Fruit fly (Drosophila melanogaster) whole organism, embryonic: ENCODE measurements around the gene CNPYb.

ENCODE experiments used
- Ada2b ChIP-seq: fragments of 200-800 bp; sonication (Bioruptor generic); IDR thresholded peaks from 2 replicates; pipeline ENCODE4 v1.3.6; 2022; ENCODE audit warnings: missing biosample characterization, missing genetic modification characterization
- Asciz ChIP-seq: fragments of 200-800 bp; sonication (Bioruptor generic); optimal IDR thresholded peaks from 2 replicates; lab custom pipeline; 2017; ENCODE audit warnings: missing biosample characterization, mild to moderate bottlenecking, missing genetic modification characterization, missing genetic modification reagents
- BEAF-32 ChIP-seq: fragments of 200-800 bp; sonication (Bioruptor generic); optimal IDR thresholded peaks from 3 replicates; lab custom pipeline; 2017; ENCODE audit warnings: missing biosample characterization, missing genetic modification characterization, mild to moderate bottlenecking, moderate library complexity, missing genetic modification reagents
- Bgb ChIP-seq: fragments of 200-800 bp; sonication (Bioruptor generic); IDR thresholded peaks from 2 replicates; pipeline ENCODE4 v1.3.6; 2022; ENCODE audit warnings: missing biosample characterization, missing genetic modification characterization; ENCODE audit not compliant: partially characterized antibody
- CG10209 ChIP-seq: fragments of 200-800 bp; sonication (Bioruptor generic); optimal IDR thresholded peaks from 3 replicates; lab custom pipeline; 2017; ENCODE audit warnings: missing biosample characterization, mild to moderate bottlenecking, missing genetic modification characterization, missing genetic modification reagents
- CG10462 ChIP-seq: fragments of 200-800 bp; sonication (Bioruptor generic); optimal IDR thresholded peaks from 2 replicates; lab custom pipeline; 2016; ENCODE audit warnings: missing biosample characterization, missing genetic modification characterization
- CG10565 ChIP-seq: fragments of 200-800 bp; sonication (Bioruptor generic); optimal IDR thresholded peaks from 3 replicates; lab custom pipeline; 2016; ENCODE audit warnings: missing biosample characterization, mild to moderate bottlenecking, missing genetic modification characterization
- CG14667 ChIP-seq: fragments of 200-800 bp; sonication (Bioruptor generic); IDR thresholded peaks from 2 replicates; pipeline ENCODE4 v1.3.6; 2022; ENCODE audit warnings: missing biosample characterization, missing genetic modification characterization
- CG14710 ChIP-seq: fragments of 200-800 bp; sonication (Bioruptor generic); optimal IDR thresholded peaks from 3 replicates; lab custom pipeline; 2019; ENCODE audit warnings: missing biosample characterization, mild to moderate bottlenecking, missing genetic modification characterization, moderate library complexity
- CG2875 ChIP-seq: fragments of 200-800 bp; sonication (Bioruptor generic); optimal IDR thresholded peaks from 2 replicates; lab custom pipeline; 2017; ENCODE audit warnings: missing biosample characterization, mild to moderate bottlenecking, missing genetic modification characterization, missing genetic modification reagents
- CG31365 ChIP-seq: fragments of 200-800 bp; sonication (Bioruptor generic); optimal IDR thresholded peaks from 2 replicates; lab custom pipeline; 2018; ENCODE audit warnings: missing biosample characterization, mild to moderate bottlenecking, missing genetic modification characterization
- CG32772 ChIP-seq: fragments of 200-800 bp; sonication (Bioruptor generic); IDR thresholded peaks from 2 replicates; pipeline ENCODE4 v1.3.6; 2022; ENCODE audit warnings: missing biosample characterization, missing genetic modification characterization
- CG3407 ChIP-seq: fragments of 200-800 bp; sonication (Bioruptor generic); optimal IDR thresholded peaks from 2 replicates; lab custom pipeline; 2018; ENCODE audit warnings: missing biosample characterization, mild to moderate bottlenecking, missing genetic modification characterization
- CG3838 ChIP-seq: fragments of 200-800 bp; sonication (Bioruptor generic); optimal IDR thresholded peaks from 3 replicates; lab custom pipeline; 2016; ENCODE audit warnings: missing biosample characterization, missing genetic modification characterization
- CG3847 ChIP-seq: fragments of 200-800 bp; sonication (Bioruptor generic); IDR thresholded peaks from 2 replicates; pipeline ENCODE4 v1.3.6; 2022; ENCODE audit warnings: missing biosample characterization, missing genetic modification characterization
- CG4404 ChIP-seq: fragments of 200-800 bp; sonication (Bioruptor generic); IDR thresholded peaks from 2 replicates; pipeline ENCODE4 v1.3.6; 2022; ENCODE audit warnings: missing biosample characterization, missing genetic modification characterization
- CG7556 ChIP-seq: fragments of 200-800 bp; sonication (Bioruptor generic); optimal IDR thresholded peaks from 2 replicates; lab custom pipeline; 2017; ENCODE audit warnings: missing biosample characterization, mild to moderate bottlenecking, missing genetic modification characterization
- CG7963 ChIP-seq: fragments of 200-800 bp; sonication (Bioruptor generic); IDR thresholded peaks from 3 replicates; pipeline ENCODE4 v1.3.6; 2022; ENCODE audit warnings: missing biosample characterization, missing genetic modification characterization; ENCODE audit not compliant: partially characterized antibody
- CG8359 ChIP-seq: fragments of 200-800 bp; sonication (Bioruptor generic); optimal IDR thresholded peaks from 2 replicates; lab custom pipeline; 2017; ENCODE audit warnings: missing biosample characterization, mild to moderate bottlenecking, missing genetic modification characterization, borderline replicate concordance
- CG9797 ChIP-seq: fragments of 200-800 bp; sonication (Bioruptor generic); optimal IDR thresholded peaks from 3 replicates; lab custom pipeline; 2018; ENCODE audit warnings: missing biosample characterization, mild to moderate bottlenecking, missing genetic modification characterization
- D19A ChIP-seq: fragments of 200-800 bp; optimal IDR thresholded peaks from 3 replicates; lab custom pipeline; 2019; ENCODE audit warnings: missing biosample characterization, mild to moderate bottlenecking, missing genetic modification characterization, moderate library complexity
- Dp ChIP-seq: fragments of 200-800 bp; sonication (Bioruptor generic); optimal IDR thresholded peaks from 2 replicates; lab custom pipeline; 2018; ENCODE audit warnings: missing biosample characterization, mild to moderate bottlenecking, missing genetic modification characterization, moderate library complexity
- E2f2 ChIP-seq: fragments of 200-800 bp; sonication (Bioruptor generic); IDR thresholded peaks from 2 replicates; pipeline ENCODE4 v1.3.6; 2022; ENCODE audit warnings: missing biosample characterization, missing genetic modification characterization
- Fer1 ChIP-seq: fragments of 200-800 bp; sonication (Bioruptor generic); optimal IDR thresholded peaks from 2 replicates; lab custom pipeline; 2017; ENCODE audit warnings: missing biosample characterization, mild to moderate bottlenecking, missing genetic modification characterization
- H2.0 ChIP-seq: fragments of 200-800 bp; sonication (Bioruptor generic); IDR thresholded peaks from 2 replicates; pipeline ENCODE4 v1.3.6; 2022; ENCODE audit warnings: missing biosample characterization, missing genetic modification characterization
- HLHmδ ChIP-seq: fragments of 200-800 bp; sonication (Bioruptor generic); optimal IDR thresholded peaks from 2 replicates; lab custom pipeline; 2018; ENCODE audit warnings: missing biosample characterization, mild to moderate bottlenecking, missing genetic modification characterization, moderate library complexity
- HmgZ ChIP-seq: fragments of 200-800 bp; sonication (Bioruptor generic); optimal IDR thresholded peaks from 2 replicates; lab custom pipeline; 2018; ENCODE audit warnings: missing biosample characterization, mild to moderate bottlenecking, missing genetic modification characterization
- MBD-R2 ChIP-seq: fragments of 200-800 bp; sonication (Bioruptor generic); IDR thresholded peaks from 2 replicates; pipeline ENCODE4 v1.3.6; 2022; ENCODE audit warnings: missing biosample characterization, missing genetic modification characterization
- MESR4 ChIP-seq: fragments of 200-800 bp; sonication (Bioruptor generic); optimal IDR thresholded peaks from 2 replicates; lab custom pipeline; 2018; ENCODE audit warnings: missing biosample characterization, mild to moderate bottlenecking, missing genetic modification characterization, moderate library complexity
- Myb ChIP-seq: fragments of 200-800 bp; sonication (Bioruptor generic); optimal IDR thresholded peaks from 2 replicates; lab custom pipeline; 2016; ENCODE audit warnings: missing biosample characterization, missing genetic modification characterization
- Sin3A ChIP-seq: fragments of >200 bp; optimal IDR thresholded peaks from 2 replicates; lab custom pipeline; 2018
- Taf1 ChIP-seq: fragments of 200-800 bp; sonication (Bioruptor generic); IDR thresholded peaks from 2 replicates; pipeline ENCODE4 v1.3.6; 2022; ENCODE audit warnings: missing biosample characterization, missing genetic modification characterization
- Tbp ChIP-seq: fragments of >200 bp; optimal IDR thresholded peaks from 2 replicates; lab custom pipeline; 2018; ENCODE audit warnings: missing biosample characterization, missing genetic modification characterization
- Xbp1 ChIP-seq: fragments of 200-800 bp; sonication (Bioruptor generic); optimal IDR thresholded peaks from 3 replicates; lab custom pipeline; 2016; ENCODE audit warnings: missing biosample characterization, mild to moderate bottlenecking, missing genetic modification characterization
- YL-1 ChIP-seq: fragments of 200-800 bp; sonication (Bioruptor generic); optimal IDR thresholded peaks from 3 replicates; lab custom pipeline; 2017; ENCODE audit warnings: missing biosample characterization, mild to moderate bottlenecking, missing genetic modification characterization
- al ChIP-seq: fragments of 200-800 bp; sonication (Bioruptor generic); IDR thresholded peaks from 2 replicates; pipeline ENCODE4 v1.3.6; 2022; ENCODE audit warnings: missing biosample characterization, missing genetic modification characterization
- ara ChIP-seq: fragments of 200-800 bp; sonication (Bioruptor generic); IDR thresholded peaks from 2 replicates; pipeline ENCODE4 v1.3.6; 2022; ENCODE audit warnings: missing biosample characterization, missing genetic modification characterization
- ash1 ChIP-seq: fragments of 200-800 bp; sonication (Bioruptor generic); optimal IDR thresholded peaks from 2 replicates; lab custom pipeline; 2018; ENCODE audit warnings: missing biosample characterization, mild to moderate bottlenecking, missing genetic modification characterization
- bcd ChIP-seq: fragments of 200-800 bp; sonication (Bioruptor generic); optimal IDR thresholded peaks from 2 replicates; lab custom pipeline; 2017; ENCODE audit warnings: missing biosample characterization, mild to moderate bottlenecking, missing genetic modification characterization
- mam ChIP-seq: fragments of 200-800 bp; sonication (Bioruptor generic); optimal IDR thresholded peaks from 3 replicates; lab custom pipeline; 2016; ENCODE audit warnings: missing biosample characterization, missing genetic modification characterization
- nerfin-1 ChIP-seq: fragments of 200-800 bp; sonication (Bioruptor generic); optimal IDR thresholded peaks from 3 replicates; lab custom pipeline; 2019; ENCODE audit warnings: missing biosample characterization, mild to moderate bottlenecking, missing genetic modification characterization, moderate library complexity
- nmo ChIP-seq: fragments of 200-800 bp; sonication (Bioruptor generic); optimal IDR thresholded peaks from 2 replicates; lab custom pipeline; 2018; ENCODE audit warnings: missing biosample characterization, mild to moderate bottlenecking, missing genetic modification characterization, moderate library complexity
- pb ChIP-seq: fragments of 200-800 bp; sonication (Bioruptor generic); optimal IDR thresholded peaks from 3 replicates; lab custom pipeline; 2016; ENCODE audit warnings: missing biosample characterization, missing genetic modification characterization
- phol ChIP-seq: fragments of 200-800 bp; sonication (Bioruptor generic); optimal IDR thresholded peaks from 3 replicates; lab custom pipeline; 2018; ENCODE audit warnings: missing biosample characterization, mild to moderate bottlenecking, missing genetic modification characterization, moderate library complexity
- pnt ChIP-seq: fragments of 200-800 bp; sonication (Bioruptor generic); optimal IDR thresholded peaks from 3 replicates; lab custom pipeline; 2016; ENCODE audit warnings: missing biosample characterization, missing genetic modification characterization
- psq ChIP-seq: fragments of 200-800 bp; sonication (Bioruptor generic); optimal IDR thresholded peaks from 2 replicates; lab custom pipeline; 2017; ENCODE audit warnings: missing biosample characterization, missing genetic modification characterization
- pum ChIP-seq: fragments of 200-800 bp; sonication (Bioruptor generic); optimal IDR thresholded peaks from 2 replicates; lab custom pipeline; 2016; ENCODE audit warnings: missing biosample characterization, missing genetic modification characterization
- shn ChIP-seq: fragments of 200-800 bp; sonication (Bioruptor generic); optimal IDR thresholded peaks from 3 replicates; lab custom pipeline; 2016; ENCODE audit warnings: missing biosample characterization, missing genetic modification characterization
- stwl ChIP-seq: fragments of 200-800 bp; sonication (Bioruptor generic); optimal IDR thresholded peaks from 3 replicates; lab custom pipeline; 2018; ENCODE audit warnings: missing biosample characterization, mild to moderate bottlenecking, missing genetic modification characterization, moderate library complexity
- twi ChIP-seq: fragments of 200-800 bp; optimal IDR thresholded peaks from 2 replicates; lab custom pipeline; 2019; ENCODE audit warnings: missing biosample characterization, mild to moderate bottlenecking, missing genetic modification characterization, moderate library complexity

CNPYb gene

DNA sequence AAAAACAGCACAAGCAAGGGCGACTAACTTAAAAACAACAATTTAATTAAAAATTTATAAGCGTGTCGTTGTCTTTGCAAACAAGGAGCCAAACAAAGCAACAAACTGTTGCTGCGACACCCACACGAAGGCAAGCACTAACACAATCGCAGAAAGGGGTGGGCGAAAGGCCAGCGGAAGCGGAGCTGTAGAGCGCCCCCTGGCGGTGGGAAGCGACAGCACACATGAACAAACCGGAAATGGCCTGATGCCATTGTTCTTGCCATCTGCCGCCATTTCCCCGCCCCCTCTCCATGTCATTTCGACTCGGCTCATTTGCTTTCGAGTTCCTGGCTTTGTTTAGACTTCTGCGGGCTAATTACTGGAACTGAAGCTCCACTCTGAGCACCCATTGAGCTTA is 36.6 kb upstream of the CNPYb start (continued):
- TF ChIP-seq nmo (no peak), Sin3A (no peak), CG14710 (tag; lab: Kevin White, UChicago) (no peak), CG31365 (tag; lab: Kevin White, UChicago) (peak; percentile 27), CG8359 (GFP tag; lab: Kevin White, UChicago) (no peak), CG2875 (GFP tag; lab: Kevin White, UChicago) (peak; percentile 21), CG3847 (GFP tag; lab: Robert Waterston, UW) (no peak), Tbp (GFP tag; lab: Kevin White, UChicago) (no peak), bcd (GFP tag; lab: Kevin White, UChicago) (peak; percentile 44), Ada2b (GFP tag; lab: Robert Waterston, UW) (peak; percentile 28; the same call in 1 of the 2 replicates), Xbp1 (GFP tag; lab: Kevin White, UChicago) (no peak), pnt (no peak), al (GFP tag; lab: Robert Waterston, UW) (no peak), pb (GFP tag; lab: Kevin White, UChicago) (peak; percentile 24), HmgZ (tag; lab: Kevin White, UChicago) (no peak), Taf1 (GFP tag; lab: Robert Waterston, UW) (no peak), Fer1 (peak; percentile 73), D19A (no peak), CG14667 (GFP tag; lab: Robert Waterston, UW) (0 out of 2 replicates have a peak, but pooled peaks have one; percentile 24), nerfin-1 (tag; lab: Kevin White, UChicago) (peak; percentile 13), CG4404 (GFP tag; lab: Robert Waterston, UW) (no peak), CG3407 (GFP tag; lab: Kevin White, UChicago) (no peak), pum (no peak), mam (GFP tag; lab: Kevin White, UChicago) (no peak), ara (GFP tag; lab: Robert Waterston, UW) (peak; percentile 40; the same call in 1 of the 2 replicates), psq (GFP tag; lab: Kevin White, UChicago) (no peak), ash1 (no peak), twi (tag; lab: Kevin White, UChicago) (no peak)

- TF ChIP-seq HLHmδ, result no peak
- TF ChIP-seq Myb, result no peak
- no peak for TF ChIP-seq CG3407 (GFP tag; lab: Kevin White, UChicago)
- no peak for TF ChIP-seq mam (GFP tag; lab: Kevin White, UChicago)
- no peak for TF ChIP-seq E2f2
- TF ChIP-seq CG7556 (GFP tag; lab: Kevin White, UChicago), result no peak
- no peak for TF ChIP-seq CG10209 (GFP tag; lab: Kevin White, UChicago)
- TF ChIP-seq Asciz (GFP tag; lab: Kevin White, UChicago), result no peak
- no peak for TF ChIP-seq CG7963
- no peak for TF ChIP-seq CG3838
- no peak for TF ChIP-seq phol
These were observed 33.5 kb upstream of the CNPYb start, which contains the start of gene Spn75F for dm6 chr3L:19129565-19129964. Gene Spn75F, minus strand, starts transcription at chr3L:19129665.

DNA sequence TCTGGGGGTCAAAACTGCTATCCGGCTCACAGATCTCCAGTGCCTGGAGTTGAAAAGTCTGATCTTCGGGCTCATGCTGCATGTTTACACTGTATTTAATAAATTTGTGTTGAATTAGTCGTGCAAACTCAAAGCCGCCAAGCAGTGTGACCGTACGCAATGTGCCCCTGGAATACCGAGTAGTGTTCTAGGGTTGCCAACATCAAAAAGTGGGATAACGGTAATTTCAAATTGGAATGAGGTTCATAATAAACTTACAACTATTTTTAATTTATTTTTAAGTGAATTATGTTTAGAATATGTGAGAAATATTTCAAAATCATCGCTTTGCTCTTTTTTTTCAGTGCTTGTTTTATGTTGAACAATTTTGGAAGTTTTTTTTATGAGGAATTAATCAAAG is 4.2 kb upstream of the CNPYb start, which contains the start of gene Gem2:
Gene Gem2 (minus strand): TSS at position 176 of the 400 bp plus-strand sequence.
- TF ChIP-seq stwl (peak; percentile 98), HmgZ (tag; lab: Kevin White, UChicago) (peak; percentile 41), CG9797 (GFP tag; lab: Kevin White, UChicago) (peak; percentile 77), shn (GFP tag; lab: Kevin White, UChicago) (no peak), YL-1 (GFP tag; lab: Kevin White, UChicago) (peak; percentile 35), CG10565 (GFP tag; lab: Kevin White, UChicago) (no peak), CG10462 (GFP tag; lab: Kevin White, UChicago) (peak; percentile 30), MESR4 (peak; percentile 17), CG3847 (GFP tag; lab: Robert Waterston, UW) (0 out of 2 replicates have a peak, but pooled peaks have one; percentile 22), MBD-R2 (GFP tag; lab: Robert Waterston, UW) (peak; percentile 90), Bgb (GFP tag; lab: Robert Waterston, UW) (peak; percentile 40), BEAF-32 (GFP tag; lab: Kevin White, UChicago) (peak; percentile 34), CG32772 (no peak), Dp (GFP tag; lab: Kevin White, UChicago) (peak; percentile 77), H2.0 (GFP tag; lab: Robert Waterston, UW) (0 out of 2 replicates have a peak, but pooled peaks have one; percentile 4), CG14710 (tag; lab: Kevin White, UChicago) (peak; percentile 42), E2f2 (peak; percentile 80)
